Fruit fly (Drosophila melanogaster): ENCODE data around the gene syd.

Gene syd

DNA sequence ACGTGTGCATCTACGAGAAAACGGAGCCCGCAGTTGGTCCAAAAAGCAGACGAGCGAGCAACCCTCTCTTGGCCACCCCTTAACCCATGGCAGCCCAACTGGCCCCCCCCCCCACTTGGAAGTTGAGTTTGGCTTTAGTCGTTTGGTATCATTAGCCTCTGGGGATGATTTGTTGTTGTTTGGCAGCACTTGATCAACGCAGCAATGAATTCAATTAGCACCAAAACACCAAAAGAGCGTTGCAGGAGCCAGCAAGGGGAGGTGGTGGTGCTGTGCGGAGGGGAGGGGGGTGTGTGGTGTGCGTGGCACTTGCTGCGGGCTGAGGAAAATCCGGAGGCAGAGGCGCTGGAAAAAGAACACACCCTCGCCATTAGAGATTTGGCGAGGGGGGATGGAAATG is 19.0 kb upstream of the syd start:
- TF ChIP-seq fd96Ca (GFP tag; IDR thresholded peaks at IDR 0.05) = no peak
- TF ChIP-seq CG8159 (tag; optimal IDR thresholded peaks at IDR 0.05) = no peak
- TF ChIP-seq Pif1A (GFP tag; optimal IDR thresholded peaks at IDR 0.05) = no peak
- TF ChIP-seq CG10348 (GFP tag; IDR thresholded peaks at IDR 0.05) = 0 out of 2 replicates have a peak, but pooled peaks have one; percentile 11
- no peak for TF ChIP-seq CG9948 (tag; optimal IDR thresholded peaks at IDR 0.05)

- TF ChIP-seq CG12605 (GFP tag; IDR thresholded peaks at IDR 0.05) (no peak), EcR (GFP tag; optimal IDR thresholded peaks at IDR 0.05) (no peak), CG10348 (GFP tag; IDR thresholded peaks at IDR 0.05) (no peak), fd96Ca (GFP tag; IDR thresholded peaks at IDR 0.05) (no peak), CG32121 (GFP tag; IDR thresholded peaks at IDR 0.05) (no peak), CG8159 (tag; optimal IDR thresholded peaks at IDR 0.05) (no peak), CG13204 (GFP tag; optimal IDR thresholded peaks at IDR 0.05) (no peak), CG15710 (tag; optimal IDR thresholded peaks at IDR 0.05) (no peak), Snoo (tag; optimal IDR thresholded peaks at IDR 0.05) (no peak)
Observed at dm6 chr3L:7953728-7954127, 17.8 kb upstream of the syd start.

DNA sequence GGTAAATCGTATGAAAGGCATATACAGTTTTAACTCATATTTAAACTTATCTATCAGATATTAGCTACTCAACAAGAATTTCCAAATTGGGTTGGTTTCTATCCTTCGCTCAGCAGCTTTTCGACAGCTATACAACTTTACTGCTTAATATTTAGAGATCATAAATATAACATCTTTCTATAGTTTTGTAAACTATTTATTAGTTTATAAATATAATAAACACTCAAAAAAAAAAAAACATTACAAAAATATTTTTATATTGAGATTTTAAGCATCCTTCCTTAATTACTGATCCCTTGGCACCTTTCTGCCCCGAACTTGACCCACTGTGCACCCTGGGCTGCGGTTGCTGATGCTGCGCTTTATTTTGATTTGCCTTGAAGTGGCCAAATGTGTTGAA is 17.1 kb upstream of the syd start:
- TF ChIP-seq CG4496 (GFP tag; IDR thresholded peaks at IDR 0.05) = no peak
- TF ChIP-seq D1 (tag; optimal IDR thresholded peaks at IDR 0.05) = no peak

DNA sequence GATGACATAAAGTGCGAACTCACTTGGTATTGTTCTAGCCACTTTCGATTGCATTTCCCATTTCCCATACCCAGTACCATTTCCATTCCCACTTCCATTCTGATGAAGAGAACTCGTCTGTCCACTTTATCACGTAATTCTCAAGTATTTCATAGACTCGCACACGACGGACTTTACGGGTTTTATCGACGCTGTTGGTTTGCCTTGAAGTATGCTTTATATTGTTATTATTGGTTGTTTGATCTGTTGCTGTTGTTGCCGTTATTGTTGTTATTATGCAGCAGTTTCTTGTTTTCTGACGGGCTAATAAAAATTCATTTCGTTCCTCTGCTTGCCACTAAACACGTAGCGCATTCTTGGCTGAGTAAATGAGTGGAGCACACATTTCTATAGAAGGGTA is 16.6 kb upstream of the syd start:
- no peak for TF ChIP-seq CG32121 (GFP tag; IDR thresholded peaks at IDR 0.05)
- no peak for TF ChIP-seq Ets98B (GFP tag; IDR thresholded peaks at IDR 0.05)
- no peak for TF ChIP-seq D1 (tag; optimal IDR thresholded peaks at IDR 0.05)
- TF ChIP-seq Pif1A (GFP tag; optimal IDR thresholded peaks at IDR 0.05) = no peak
- no peak for TF ChIP-seq fd96Ca (GFP tag; IDR thresholded peaks at IDR 0.05)
- TF ChIP-seq CG15710 (tag; optimal IDR thresholded peaks at IDR 0.05) = no peak
- no peak for TF ChIP-seq Pif1B (GFP tag; optimal IDR thresholded peaks at IDR 0.05)
- no peak for TF ChIP-seq CG8301 (tag; optimal IDR thresholded peaks at IDR 0.05)
- no peak for TF ChIP-seq CG17806 (tag; optimal IDR thresholded peaks at IDR 0.05)
- no peak for TF ChIP-seq CG34367 (tag; optimal IDR thresholded peaks at IDR 0.05)
- TF ChIP-seq CG13204 (GFP tag; optimal IDR thresholded peaks at IDR 0.05) = no peak
- no peak for TF ChIP-seq gl (tag; optimal IDR thresholded peaks at IDR 0.05)
- no peak for TF ChIP-seq Snoo (tag; optimal IDR thresholded peaks at IDR 0.05)
- no peak for TF ChIP-seq CG4496 (GFP tag; IDR thresholded peaks at IDR 0.05)
- TF ChIP-seq rn (GFP tag; IDR thresholded peaks at IDR 0.05) = no peak
- TF ChIP-seq CG9948 (tag; optimal IDR thresholded peaks at IDR 0.05) = no peak
- no peak for TF ChIP-seq CG12605 (GFP tag; IDR thresholded peaks at IDR 0.05)
- no peak for TF ChIP-seq EcR (GFP tag; optimal IDR thresholded peaks at IDR 0.05)
- no peak for TF ChIP-seq CG10348 (GFP tag; IDR thresholded peaks at IDR 0.05)

- TF ChIP-seq CG12605 (GFP tag; IDR thresholded peaks at IDR 0.05) (no peak), rn (GFP tag; IDR thresholded peaks at IDR 0.05) (no peak), Snoo (tag; optimal IDR thresholded peaks at IDR 0.05) (no peak), EcR (GFP tag; optimal IDR thresholded peaks at IDR 0.05) (no peak), CG34367 (tag; optimal IDR thresholded peaks at IDR 0.05) (no peak)
Observed at dm6 chr3L:7951841-7952240, 15.9 kb upstream of the syd start.

- TF ChIP-seq Ets98B (GFP tag; IDR thresholded peaks at IDR 0.05) (no peak), CG15710 (tag; optimal IDR thresholded peaks at IDR 0.05) (no peak), EcR (GFP tag; optimal IDR thresholded peaks at IDR 0.05) (no peak), CG14655 (GFP tag; optimal IDR thresholded peaks at IDR 0.05) (no peak), CG4496 (GFP tag; IDR thresholded peaks at IDR 0.05) (no peak), Snoo (tag; optimal IDR thresholded peaks at IDR 0.05) (no peak), D1 (tag; optimal IDR thresholded peaks at IDR 0.05) (no peak), CG12605 (GFP tag; IDR thresholded peaks at IDR 0.05) (no peak), Pif1A (GFP tag; optimal IDR thresholded peaks at IDR 0.05) (no peak), gl (tag; optimal IDR thresholded peaks at IDR 0.05) (no peak), CG8159 (tag; optimal IDR thresholded peaks at IDR 0.05) (no peak), Pif1B (GFP tag; optimal IDR thresholded peaks at IDR 0.05) (no peak), fd96Ca (GFP tag; IDR thresholded peaks at IDR 0.05) (no peak)
Observed at dm6 chr3L:7949778-7950177, 13.9 kb upstream of the syd start.

DNA sequence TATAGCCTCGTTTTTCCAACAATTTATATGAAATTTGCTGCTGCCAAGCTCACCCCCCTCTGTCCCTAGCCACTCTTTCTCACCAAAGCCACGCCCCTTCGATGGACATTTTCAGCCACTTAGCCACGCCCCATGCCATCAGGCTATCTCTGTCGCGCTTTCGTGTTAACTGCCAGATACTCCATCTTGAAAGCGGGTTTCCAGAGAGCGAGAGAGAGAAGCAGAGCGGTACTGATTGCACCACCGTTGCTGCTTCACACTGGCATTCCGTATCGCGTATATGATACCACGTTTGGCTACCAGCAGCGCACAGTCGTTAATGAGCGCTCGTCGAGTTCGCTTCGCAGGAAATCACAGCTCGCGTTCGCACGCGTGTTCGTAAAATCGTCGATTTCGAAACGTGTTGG is 12.0 kb upstream of the syd start, which contains the start of gene exex:
Gene exex (plus strand): TSS at position 307 of the 407 bp plus-strand sequence.
- peak; percentile 50 for TF ChIP-seq D1 (tag; optimal IDR thresholded peaks at IDR 0.05)
- TF ChIP-seq CG14655 (GFP tag; optimal IDR thresholded peaks at IDR 0.05) = no peak
- TF ChIP-seq Ets98B (GFP tag; IDR thresholded peaks at IDR 0.05) = no peak

DNA sequence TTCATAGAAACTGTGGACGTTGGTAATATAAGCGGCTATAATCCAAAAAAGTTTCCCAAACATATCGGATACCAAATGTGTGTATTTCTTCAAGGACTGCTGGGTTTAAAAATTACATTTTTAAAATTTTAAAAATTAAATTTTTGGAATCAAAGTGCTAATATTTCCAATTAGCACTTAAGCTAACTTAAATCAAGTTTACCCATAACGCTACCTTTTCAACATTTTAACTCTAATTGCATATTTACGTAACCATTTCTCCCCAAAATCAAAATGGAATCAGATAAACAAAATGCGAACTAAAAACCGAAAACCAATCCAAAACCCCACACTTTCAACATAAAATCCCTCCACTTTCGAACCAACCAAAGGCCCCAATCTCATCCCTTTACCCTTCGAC is 10.3 kb upstream of the syd start, which contains the start of gene CG43880:
Gene CG43880 (minus strand): TSS at position 101 of the 400 bp plus-strand sequence.
- no peak for TF ChIP-seq fd96Ca (GFP tag; IDR thresholded peaks at IDR 0.05)
- TF ChIP-seq CG8159 (tag; optimal IDR thresholded peaks at IDR 0.05) = no peak
- TF ChIP-seq Pif1A (GFP tag; optimal IDR thresholded peaks at IDR 0.05) = no peak
- no peak for TF ChIP-seq CG13204 (GFP tag; optimal IDR thresholded peaks at IDR 0.05)
- TF ChIP-seq CG34367 (tag; optimal IDR thresholded peaks at IDR 0.05) = no peak
- TF ChIP-seq Snoo (tag; optimal IDR thresholded peaks at IDR 0.05) = no peak
- no peak for TF ChIP-seq CG10348 (GFP tag; IDR thresholded peaks at IDR 0.05)
- TF ChIP-seq CG4496 (GFP tag; IDR thresholded peaks at IDR 0.05) = no peak
- TF ChIP-seq EcR (GFP tag; optimal IDR thresholded peaks at IDR 0.05) = no peak
- no peak for TF ChIP-seq CG9948 (tag; optimal IDR thresholded peaks at IDR 0.05)
- no peak for TF ChIP-seq CG32121 (GFP tag; IDR thresholded peaks at IDR 0.05)
- no peak for TF ChIP-seq Ets98B (GFP tag; IDR thresholded peaks at IDR 0.05)
